Worm (Caenorhabditis elegans) whole organism, young adult: ENCODE data around the gene ftt-2.

Experiments used
- B0019.2 ChIP-seq: fragments of 200-800 bp; sonication (Bioruptor generic); conservative IDR thresholded peaks from 2 replicates; pipeline ENCODE4 v1.3.6; 2022; ENCODE audit warnings: missing genetic modification reagents, missing genetic modification characterization, missing compliant biosample characterization
- F49E8.2 ChIP-seq: sonication (generic microtip); optimal IDR thresholded peaks from 3 replicates; lab custom pipeline; 2017; ENCODE audit warnings: missing genetic modification characterization, mild to moderate bottlenecking, missing compliant biosample characterization, antibody characterized with exemption, moderate library complexity; ENCODE audit not compliant: insufficient read depth
- Y53G8AR.9 ChIP-seq: fragments of 200-800 bp; sonication (Bioruptor generic); conservative IDR thresholded peaks from 2 replicates; pipeline ENCODE4 v1.3.6; 2022; ENCODE audit warnings: missing genetic modification reagents, missing genetic modification characterization, missing compliant biosample characterization
- ceh-91 ChIP-seq: fragments of 200-800 bp; sonication (Bioruptor generic); IDR thresholded peaks from 2 replicates; pipeline ENCODE4 v1.3.6; 2022; ENCODE audit warnings: missing genetic modification reagents, missing genetic modification characterization, missing compliant biosample characterization
- gei-17 ChIP-seq: fragments of 200-800 bp; sonication (Bioruptor generic); optimal IDR thresholded peaks from 2 replicates; lab custom pipeline; 2018; ENCODE audit warnings: mild to moderate bottlenecking, missing genetic modification characterization, missing compliant biosample characterization
- lag-1 ChIP-seq: fragments of 200-800 bp; sonication (Bioruptor generic); IDR thresholded peaks from 2 replicates; pipeline ENCODE4 v1.3.6; 2022; ENCODE audit warnings: missing genetic modification reagents, missing genetic modification characterization, missing compliant biosample characterization
- lin-26 ChIP-seq: fragments of 200-800 bp; sonication (Bioruptor generic); IDR thresholded peaks from 2 replicates; pipeline ENCODE4 v1.3.6; 2022; ENCODE audit warnings: missing genetic modification reagents, missing genetic modification characterization, missing compliant biosample characterization
- lin-35 ChIP-seq, 3 experiments: fragments of 150-350 bp in 2 of 3; sonication (generic microtip) in 1 of 3; optimal IDR thresholded peaks; 2 replicates each; lab custom pipeline; 2014 to 2018; ENCODE audit warnings: missing biosample characterization in 3 of 3, missing genetic modification characterization in 3 of 3, missing genetic modification reagents in 3 of 3
- nhr-179 ChIP-seq: sonication (generic microtip); optimal IDR thresholded peaks from 2 replicates; lab custom pipeline; 2016; ENCODE audit warnings: mild to moderate bottlenecking, missing genetic modification characterization, missing compliant biosample characterization
- sdz-38 ChIP-seq: sonication (generic microtip); optimal IDR thresholded peaks from 2 replicates; lab custom pipeline; 2016; ENCODE audit warnings: missing genotype, missing genetic modification characterization, missing compliant biosample characterization
- snpc-4 ChIP-seq, 5 experiments: fragments of 150-350 bp in 1 of 5; sonication (generic microtip) in 4 of 5; optimal IDR thresholded peaks; 2 replicates each; lab custom pipeline; 2014 to 2018; ENCODE audit warnings: missing genetic modification characterization in 5 of 5, missing biosample characterization in 3 of 5, antibody characterized with exemption in 2 of 5, mild to moderate bottlenecking in 2 of 5, missing compliant biosample characterization in 2 of 5, missing genotype in 2 of 5, moderate library complexity in 2 of 5, missing genetic modification reagents in 1 of 5
- somi-1 ChIP-seq: fragments of 200-800 bp; sonication (Bioruptor generic); optimal IDR thresholded peaks from 2 replicates; lab custom pipeline; 2018; ENCODE audit warnings: mild to moderate bottlenecking, missing genetic modification characterization, missing compliant biosample characterization
- zim-3 ChIP-seq: sonication (generic microtip); optimal IDR thresholded peaks from 2 replicates; lab custom pipeline; 2017; ENCODE audit warnings: mild to moderate bottlenecking, missing genetic modification characterization, moderate library complexity, missing compliant biosample characterization
- ztf-25 ChIP-seq: fragments of 200-800 bp; sonication (Bioruptor generic); IDR thresholded peaks from 2 replicates; pipeline ENCODE4 v1.3.6; 2022; ENCODE audit warnings: missing genetic modification reagents, missing genetic modification characterization, missing compliant biosample characterization

DNA sequence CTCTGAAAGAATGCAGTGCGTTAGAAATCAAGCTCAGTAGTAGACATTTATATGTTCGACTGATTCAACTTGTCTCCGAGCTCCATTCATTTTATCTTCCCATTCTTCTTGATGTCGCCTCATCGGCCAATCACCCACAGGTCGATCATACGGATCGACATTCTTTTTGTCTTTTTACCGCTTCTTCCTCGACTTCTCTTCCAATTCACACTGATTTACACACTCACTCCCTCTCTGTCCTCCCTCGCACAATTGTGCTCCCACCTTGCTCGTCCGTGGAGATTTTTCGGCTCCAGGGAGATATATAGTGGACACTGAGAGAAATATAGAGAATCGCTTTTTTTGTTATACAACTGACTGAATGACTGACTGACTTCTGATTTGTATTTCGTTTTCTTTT, 31.1 kb downstream of the ftt-2 start:
- TF ChIP-seq ztf-25 (GFP tag; lab: Robert Waterston, UW) = no peak
- no peak for TF ChIP-seq F49E8.2 (tag; lab: Kevin White, UChicago)
- TF ChIP-seq lin-35 (GFP tag; optimal IDR thresholded peaks at IDR 0.05; lab: Kevin White, UChicago) = no peak
- no peak for TF ChIP-seq snpc-4 (GFP tag; optimal IDR thresholded peaks at IDR 0.05; lab: Kevin White, UChicago)
- TF ChIP-seq snpc-4 (tag; optimal IDR thresholded peaks at IDR 0.05; lab: Kevin White, UChicago) = no peak
- no peak for TF ChIP-seq sdz-38 (tag; lab: Kevin White, UChicago)
- TF ChIP-seq lag-1 (GFP tag; lab: Robert Waterston, UW) = no peak
- no peak for TF ChIP-seq zim-3
- TF ChIP-seq B0019.2 = no peak
- TF ChIP-seq gei-17 = no peak
- no peak for TF ChIP-seq nhr-179
- no peak for TF ChIP-seq somi-1
- no peak for TF ChIP-seq ceh-91
- no peak for TF ChIP-seq lin-26
- no peak for TF ChIP-seq Y53G8AR.9 (GFP tag; lab: Robert Waterston, UW)
